Worm (Caenorhabditis elegans): Measurements from ENCODE around the gene lys-3.

lys-3 gene

ce11 chrV:10273837-10274236 lies 9.5 kb downstream of the lys-3 start:
- TF ChIP-seq pha-4 (tag; optimal IDR thresholded peaks at IDR 0.05) (no peak), unc-62 (GFP tag; optimal IDR thresholded peaks at IDR 0.05) (peak; percentile 81), nhr-12 (tag; optimal IDR thresholded peaks at IDR 0.05) (no peak), ztf-11 (tag; optimal IDR thresholded peaks at IDR 0.05) (no peak), elt-1 (tag; optimal IDR thresholded peaks at IDR 0.05) (peak; percentile 67), R02D3.7 (tag; optimal IDR thresholded peaks at IDR 0.05) (no peak), ceh-82 (tag; optimal IDR thresholded peaks at IDR 0.05) (no peak), sea-2 (GFP tag; optimal IDR thresholded peaks at IDR 0.05) (peak; percentile 64), hmg-11 (tag; optimal IDR thresholded peaks at IDR 0.05) (peak; percentile 76), fkh-10 (GFP tag; optimal IDR thresholded peaks at IDR 0.05) (peak; percentile 85), fos-1 (tag; optimal IDR thresholded peaks at IDR 0.05) (no peak), nhr-11 (tag; optimal IDR thresholded peaks at IDR 0.05) (peak; percentile 46), ceh-28 (tag; optimal IDR thresholded peaks at IDR 0.05) (peak; percentile 56), mml-1 (tag; optimal IDR thresholded peaks at IDR 0.05) (no peak), egl-5 (tag; optimal IDR thresholded peaks at IDR 0.05) (no peak), ceh-9 (tag; optimal IDR thresholded peaks at IDR 0.05) (no peak), mdl-1 (tag; optimal IDR thresholded peaks at IDR 0.05) (no peak), snpc-4 (tag; optimal IDR thresholded peaks at IDR 0.05) (peak; percentile 55), nfya-1 (tag; optimal IDR thresholded peaks at IDR 0.05; ENCODE audit: insufficient read depth) (peak; percentile 77), ztf-4 (tag; optimal IDR thresholded peaks at IDR 0.05) (no peak)

ce11 chrV:10270214-10270613 lies 13.1 kb downstream of the lys-3 start, which contains the start of gene ric-4:
TSS of gene ric-4 (minus strand) at chrV:10270314.
- TF ChIP-seq egl-27 (tag; optimal IDR thresholded peaks at IDR 0.05), result no peak
- TF ChIP-seq elt-2 (tag; optimal IDR thresholded peaks at IDR 0.05), result no peak
- TF ChIP-seq ceh-16 (tag; optimal IDR thresholded peaks at IDR 0.05), result no peak
- TF ChIP-seq aly-2 (tag; optimal IDR thresholded peaks at IDR 0.05), result no peak
- TF ChIP-seq hmg-11 (tag; optimal IDR thresholded peaks at IDR 0.05), result no peak
- TF ChIP-seq R02D3.7 (tag; optimal IDR thresholded peaks at IDR 0.05), result no peak
- no peak for TF ChIP-seq ceh-28 (tag; optimal IDR thresholded peaks at IDR 0.05)
- no peak for TF ChIP-seq ztf-4 (tag; optimal IDR thresholded peaks at IDR 0.05)
- no peak for TF ChIP-seq ceh-9 (tag; optimal IDR thresholded peaks at IDR 0.05)
- TF ChIP-seq pha-4 (tag; optimal IDR thresholded peaks at IDR 0.05), result no peak
- TF ChIP-seq ztf-11 (tag; optimal IDR thresholded peaks at IDR 0.05), result no peak
- TF ChIP-seq ceh-82 (tag; optimal IDR thresholded peaks at IDR 0.05), result no peak

- TF ChIP-seq elt-2 (tag; optimal IDR thresholded peaks at IDR 0.05) (no peak), egl-5 (tag; optimal IDR thresholded peaks at IDR 0.05) (no peak), eor-1 (tag; optimal IDR thresholded peaks at IDR 0.05) (no peak), jun-1 (tag; optimal IDR thresholded peaks at IDR 0.05) (no peak), nhr-28 (tag; optimal IDR thresholded peaks at IDR 0.05) (no peak), nhr-76 (tag; optimal IDR thresholded peaks at IDR 0.05) (no peak), nhr-77 (tag; optimal IDR thresholded peaks at IDR 0.05) (no peak)
Observed at ce11 chrV:10266050-10266449, 17.3 kb downstream of the lys-3 start.

- TF ChIP-seq ceh-16 (tag; optimal IDR thresholded peaks at IDR 0.05) (no peak), pha-4 (tag; optimal IDR thresholded peaks at IDR 0.05) (peak; percentile 58)
Observed at ce11 chrV:10265019-10265418, 18.3 kb downstream of the lys-3 start.

- TF ChIP-seq eor-1 (tag; optimal IDR thresholded peaks at IDR 0.05) (no peak), jun-1 (tag; optimal IDR thresholded peaks at IDR 0.05) (no peak), pha-4 (tag; optimal IDR thresholded peaks at IDR 0.05) (no peak), ztf-4 (tag; optimal IDR thresholded peaks at IDR 0.05) (no peak), nhr-237 (tag; optimal IDR thresholded peaks at IDR 0.05) (no peak), fkh-2 (tag; optimal IDR thresholded peaks at IDR 0.05) (no peak), tbx-2 (tag; optimal IDR thresholded peaks at IDR 0.05) (no peak), pqm-1 (tag; optimal IDR thresholded peaks at IDR 0.05) (no peak), nfya-1 (tag; optimal IDR thresholded peaks at IDR 0.05; ENCODE audit: insufficient read depth) (no peak)
Observed at ce11 chrV:10260460-10260859, 22.9 kb downstream of the lys-3 start, which contains the start of gene sri-18. TSS of gene sri-18 (minus strand) at chrV:10260560.

ce11 chrV:10256050-10256449 lies 27.3 kb downstream of the lys-3 start, which contains the start of gene nhr-232:
TSS of gene nhr-232 (plus strand) at chrV:10256170.
- TF ChIP-seq nhr-25 (tag; optimal IDR thresholded peaks at IDR 0.05) (no peak), elt-2 (tag; optimal IDR thresholded peaks at IDR 0.05) (peak; percentile 81), jun-1 (tag; optimal IDR thresholded peaks at IDR 0.05) (peak; percentile 27), pqm-1 (tag; optimal IDR thresholded peaks at IDR 0.05) (peak; percentile 84), pha-4 (tag; optimal IDR thresholded peaks at IDR 0.05) (peak; percentile 70), sea-2 (GFP tag; optimal IDR thresholded peaks at IDR 0.05) (no peak)

Data from whole organism, L3 larva.